Fruit fly (Drosophila melanogaster) whole organism, adult: ENCODE measurements around the gene Zir.

Experiments
- CG11617 ChIP-seq: fragments of 200-800 bp; sonication (Bioruptor generic); optimal IDR thresholded peaks from 2 replicates; lab custom pipeline; 2017; ENCODE audit warnings: mild to moderate bottlenecking, missing biosample characterization, missing genetic modification reagents, missing genetic modification characterization
- CG12768 ChIP-seq: fragments of 200-800 bp; sonication (Bioruptor generic); optimal IDR thresholded peaks from 2 replicates; lab custom pipeline; 2017; ENCODE audit warnings: missing biosample characterization, missing genetic modification characterization, mild to moderate bottlenecking, moderate library complexity, missing genetic modification reagents
- CG33017 ChIP-seq: fragments of 200-800 bp; sonication (Bioruptor generic); optimal IDR thresholded peaks from 2 replicates; lab custom pipeline; 2018; ENCODE audit warnings: missing biosample characterization, mild to moderate bottlenecking, missing genetic modification characterization, moderate library complexity
- CG7045 ChIP-seq: fragments of 200-800 bp; sonication (Bioruptor generic); optimal IDR thresholded peaks from 2 replicates; lab custom pipeline; 2017; ENCODE audit warnings: missing biosample characterization, mild to moderate bottlenecking, missing genetic modification characterization
- CG7101 ChIP-seq: fragments of 200-800 bp; sonication (Bioruptor generic); optimal IDR thresholded peaks from 2 replicates; lab custom pipeline; 2018; ENCODE audit warnings: missing biosample characterization, mild to moderate bottlenecking, missing genetic modification characterization, moderate library complexity
- Clk ChIP-seq: fragments of 200-800 bp; sonication (Bioruptor generic); optimal IDR thresholded peaks from 2 replicates; lab custom pipeline; 2017; ENCODE audit warnings: missing biosample characterization, missing genetic modification characterization
- Hr96 ChIP-seq: fragments of 200-800 bp; sonication (Bioruptor generic); optimal IDR thresholded peaks from 2 replicates; lab custom pipeline; 2016; ENCODE audit warnings: missing biosample characterization, missing genetic modification characterization
- bab1 ChIP-seq: fragments of 200-800 bp; sonication (Bioruptor generic); optimal IDR thresholded peaks from 3 replicates; lab custom pipeline; 2019; ENCODE audit warnings: missing biosample characterization, mild to moderate bottlenecking, missing genetic modification characterization, moderate library complexity
- cic ChIP-seq: fragments of 200-800 bp; sonication (Bioruptor generic); optimal IDR thresholded peaks from 2 replicates; lab custom pipeline; 2017; ENCODE audit warnings: missing biosample characterization, mild to moderate bottlenecking, missing genetic modification characterization, moderate library complexity
- pad ChIP-seq: fragments of 200-800 bp; sonication (Bioruptor generic); optimal IDR thresholded peaks from 3 replicates; lab custom pipeline; 2017; ENCODE audit warnings: missing biosample characterization, missing genetic modification characterization, mild to moderate bottlenecking, moderate library complexity, missing genetic modification reagents
- tj ChIP-seq: fragments of 200-800 bp; sonication (Bioruptor generic); optimal IDR thresholded peaks from 3 replicates; lab custom pipeline; 2017; ENCODE audit warnings: missing biosample characterization, mild to moderate bottlenecking, missing genetic modification characterization, moderate library complexity
- toe ChIP-seq: fragments of 200-800 bp; sonication (Bioruptor generic); optimal IDR thresholded peaks from 2 replicates; lab custom pipeline; 2016; ENCODE audit warnings: missing biosample characterization, missing genetic modification characterization

Zir gene

DNA sequence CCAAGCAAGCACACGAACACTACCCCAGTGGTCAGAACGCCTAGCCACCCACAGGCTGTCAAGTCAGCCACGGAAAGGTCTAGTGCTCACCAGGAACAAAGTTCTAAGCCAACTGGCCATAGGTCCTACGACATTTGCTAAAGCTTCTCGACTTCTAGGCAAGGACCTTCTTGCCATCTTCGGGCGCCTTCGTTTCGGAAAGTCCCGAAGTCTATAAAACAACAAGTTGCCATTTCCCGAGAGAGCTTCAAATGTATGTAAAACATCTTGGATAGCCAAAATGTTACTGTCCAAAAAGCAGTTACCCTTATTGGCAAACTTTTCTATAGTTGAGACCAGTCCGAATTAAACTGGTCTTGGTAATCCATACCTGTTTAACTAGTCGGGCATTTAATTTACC, 52.0 kb downstream of the Zir start:
- TF ChIP-seq CG7045 (GFP tag; lab: Kevin White, UChicago), result no peak
- TF ChIP-seq CG12768 (GFP tag; lab: Kevin White, UChicago), result no peak
- no peak for TF ChIP-seq pad (GFP tag; lab: Kevin White, UChicago)
- no peak for TF ChIP-seq tj (GFP tag; lab: Kevin White, UChicago)
- no peak for TF ChIP-seq toe (GFP tag; lab: Kevin White, UChicago)
- TF ChIP-seq CG11617 (GFP tag; lab: Kevin White, UChicago), result no peak
- TF ChIP-seq bab1 (GFP tag; lab: Kevin White, UChicago), result no peak
- TF ChIP-seq Clk (GFP tag; lab: Kevin White, UChicago), result no peak
- TF ChIP-seq Hr96 (GFP tag; lab: Kevin White, UChicago), result no peak
- no peak for TF ChIP-seq cic (GFP tag; lab: Kevin White, UChicago)
- no peak for TF ChIP-seq CG7101 (tag; lab: Kevin White, UChicago)
- no peak for TF ChIP-seq CG33017 (tag; lab: Kevin White, UChicago)
